Worm (Caenorhabditis elegans) whole organism, young adult: ENCODE data around the gene prx-10.

Source experiments
- F52B5.7 ChIP-seq: sonication (generic microtip); optimal IDR thresholded peaks from 2 replicates; lab custom pipeline; 2016; ENCODE audit warnings: mild to moderate bottlenecking, missing genetic modification characterization, missing compliant biosample characterization
- attf-5 ChIP-seq: fragments of 200-800 bp; sonication (Bioruptor generic); optimal IDR thresholded peaks from 2 replicates; lab custom pipeline; 2018; ENCODE audit warnings: mild to moderate bottlenecking, missing genetic modification characterization, missing compliant biosample characterization
- cebp-1 ChIP-seq, 2 experiments: fragments of 200-800 bp in 1 of 2; sonication (Bioruptor generic) in 1 of 2; sonication (generic microtip) in 1 of 2; IDR thresholded peaks in 1 of 2; optimal IDR thresholded peaks in 1 of 2; 2 replicates each; pipeline versions ENCODE4 v1.3.6 to Lab custom; 2017 to 2022; ENCODE audit warnings: missing compliant biosample characterization in 2 of 2, missing genetic modification characterization in 2 of 2, mild to moderate bottlenecking in 1 of 2, missing genetic modification reagents in 1 of 2, moderate library complexity in 1 of 2
- ceh-27 ChIP-seq: fragments of 200-800 bp; sonication (Bioruptor generic); optimal IDR thresholded peaks from 2 replicates; lab custom pipeline; 2018; ENCODE audit warnings: mild to moderate bottlenecking, missing genetic modification characterization, moderate library complexity, missing compliant biosample characterization
- ets-4 ChIP-seq: fragments of 200-800 bp; sonication (Bioruptor generic); optimal IDR thresholded peaks from 2 replicates; lab custom pipeline; 2018; ENCODE audit warnings: mild to moderate bottlenecking, missing genetic modification characterization, missing compliant biosample characterization
- hsf-1 ChIP-seq: fragments of 200-800 bp; sonication (Bioruptor generic); IDR thresholded peaks from 2 replicates; pipeline ENCODE4 v1.3.6; 2022; ENCODE audit warnings: missing genetic modification reagents, missing genetic modification characterization, missing compliant biosample characterization
- lin-35 ChIP-seq, 3 experiments: fragments of 150-350 bp in 2 of 3; sonication (generic microtip) in 1 of 3; optimal IDR thresholded peaks; 2 replicates each; lab custom pipeline; 2014 to 2018; ENCODE audit warnings: missing biosample characterization in 3 of 3, missing genetic modification characterization in 3 of 3, missing genetic modification reagents in 3 of 3
- nfya-1 ChIP-seq: sonication (generic microtip); optimal IDR thresholded peaks from 2 replicates; lab custom pipeline; 2017; ENCODE audit warnings: antibody characterized with exemption, missing compliant biosample characterization, missing genetic modification characterization, borderline replicate concordance; ENCODE audit not compliant: insufficient read depth
- nhr-80 ChIP-seq: sonication (generic microtip); optimal IDR thresholded peaks from 2 replicates; lab custom pipeline; 2016; ENCODE audit warnings: missing genetic modification characterization, missing compliant biosample characterization
- rpc-1 ChIP-seq, 2 experiments: fragments of 150-350 bp in 1 of 2; sonication (generic microtip) in 1 of 2; optimal IDR thresholded peaks; 2 replicates each; lab custom pipeline; 2014 to 2018; ENCODE audit warnings: missing biosample characterization in 1 of 2, missing genetic modification characterization in 1 of 2, missing genetic modification reagents in 1 of 2, missing genotype in 1 of 2
- sea-2 ChIP-seq: fragments of 200-800 bp; sonication (Bioruptor generic); IDR thresholded peaks from 2 replicates; pipeline ENCODE4 v1.3.6; 2022; ENCODE audit warnings: missing genetic modification characterization, missing compliant biosample characterization
- somi-1 ChIP-seq: fragments of 200-800 bp; sonication (Bioruptor generic); optimal IDR thresholded peaks from 2 replicates; lab custom pipeline; 2018; ENCODE audit warnings: mild to moderate bottlenecking, missing genetic modification characterization, missing compliant biosample characterization
- unc-130 ChIP-seq: sonication (generic microtip); optimal IDR thresholded peaks from 2 replicates; lab custom pipeline; 2016; ENCODE audit warnings: missing genetic modification reagents, missing genetic modification characterization, missing compliant biosample characterization
- ztf-25 ChIP-seq: fragments of 200-800 bp; sonication (Bioruptor generic); IDR thresholded peaks from 2 replicates; pipeline ENCODE4 v1.3.6; 2022; ENCODE audit warnings: missing genetic modification reagents, missing genetic modification characterization, missing compliant biosample characterization

ce11 chrIII:5225321-5225720 lies 10.9 kb upstream of the prx-10 start, which contains the start of gene nex-1:
- no peak for TF ChIP-seq ztf-25
- TF ChIP-seq attf-5 (GFP tag; lab: Kevin White, UChicago), result no peak
- no peak for TF ChIP-seq F52B5.7
- no peak for TF ChIP-seq nhr-80
- no peak for TF ChIP-seq ets-4
- no peak for TF ChIP-seq rpc-1 (optimal IDR thresholded peaks at IDR 0.05; lab: Kevin White, UChicago)
- TF ChIP-seq rpc-1 (tag; optimal IDR thresholded peaks at IDR 0.05; lab: Kevin White, UChicago), result no peak
- TF ChIP-seq sea-2 (GFP tag; lab: Robert Waterston, UW), result no peak
- TF ChIP-seq somi-1 (GFP tag; lab: Kevin White, UChicago), result no peak
- TF ChIP-seq ceh-27 (GFP tag; lab: Kevin White, UChicago), result no peak
- TF ChIP-seq unc-130 (GFP tag; lab: Kevin White, UChicago), result no peak
- no peak for TF ChIP-seq lin-35 (GFP tag; optimal IDR thresholded peaks at IDR 0.05; lab: Kevin White, UChicago)
- TF ChIP-seq cebp-1 (GFP tag; IDR thresholded peaks at IDR 0.05; lab: Robert Waterston, UW), result no peak
- no peak for TF ChIP-seq cebp-1 (tag; optimal IDR thresholded peaks at IDR 0.05; lab: Kevin White, UChicago)
- TF ChIP-seq nfya-1 (tag; lab: Kevin White, UChicago), result no peak
- TF ChIP-seq hsf-1, result no peak
